Fruit fly (Drosophila melanogaster) whole organism, wandering third instar larva: Measurements from ENCODE around the gene comm.

ENCODE experiments used
- Dif ChIP-seq: fragments of 200-275, 200-300 bp; sonication (Bioruptor generic); optimal IDR thresholded peaks from 2 replicates; lab custom pipeline; 2018; ENCODE audit warnings: missing biosample characterization, missing genetic modification characterization; ENCODE audit not compliant: partially characterized antibody
- Hnf4 ChIP-seq: fragments of 200-800 bp; sonication (Bioruptor generic); optimal IDR thresholded peaks from 2 replicates; lab custom pipeline; 2016; ENCODE audit warnings: missing biosample characterization, mild to moderate bottlenecking, missing genetic modification characterization
- Jra ChIP-seq: sonication (Bioruptor generic); optimal IDR thresholded peaks from 2 replicates; lab custom pipeline; 2016; ENCODE audit warnings: missing biosample characterization, missing genetic modification characterization
- tai ChIP-seq: sonication (Bioruptor generic); optimal IDR thresholded peaks from 2 replicates; lab custom pipeline; 2016; ENCODE audit warnings: missing biosample characterization, missing genetic modification characterization

DNA sequence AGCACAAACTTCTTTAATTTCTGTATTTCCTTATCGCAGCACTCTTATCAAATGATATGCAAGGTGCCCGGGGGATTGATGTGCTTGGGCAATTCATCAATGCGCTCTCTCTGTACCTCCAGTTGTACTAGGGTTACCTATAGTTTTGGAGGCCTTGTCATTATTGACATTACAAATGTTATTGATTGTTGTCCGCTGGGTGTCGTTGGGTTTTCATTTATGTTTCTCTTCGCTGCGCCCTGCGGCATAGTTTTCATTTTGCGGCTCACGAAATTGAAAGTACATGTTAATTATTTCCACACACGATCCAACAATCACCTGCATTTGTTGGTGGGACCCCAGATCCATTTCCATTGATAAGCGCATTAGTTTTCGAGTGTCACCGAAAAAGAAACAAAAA lies 22.0 kb downstream of the comm start:
- TF ChIP-seq Hnf4 (GFP tag; lab: Kevin White, UChicago) = no peak
- TF ChIP-seq tai = no peak
- no peak for TF ChIP-seq Dif (GFP tag; lab: Kevin White, UChicago)
- no peak for TF ChIP-seq Jra
